Worm (Caenorhabditis elegans) whole organism, late embryonic: ENCODE measurements around the gene F40G9.8.

Experiments used
- F13H6.1 ChIP-seq: sonication (generic microtip); optimal IDR thresholded peaks from 2 replicates; lab custom pipeline; 2016; ENCODE audit warnings: missing genetic modification characterization, missing compliant biosample characterization
- K02D7.2 ChIP-seq: sonication (generic microtip); optimal IDR thresholded peaks from 2 replicates; lab custom pipeline; 2017; ENCODE audit warnings: mild to moderate bottlenecking, missing genetic modification characterization, missing compliant biosample characterization
- K09A11.1 ChIP-seq: sonication (generic microtip); optimal IDR thresholded peaks from 2 replicates; lab custom pipeline; 2017; ENCODE audit warnings: antibody characterized with exemption, mild to moderate bottlenecking, missing genetic modification characterization, missing compliant biosample characterization; ENCODE audit not compliant: insufficient read depth
- ahr-1 ChIP-seq: sonication (generic microtip); optimal IDR thresholded peaks from 2 replicates; lab custom pipeline; 2016; ENCODE audit warnings: missing genetic modification characterization, missing compliant biosample characterization
- ceh-14 ChIP-seq: sonication (generic microtip); optimal IDR thresholded peaks from 2 replicates; lab custom pipeline; 2016; ENCODE audit warnings: missing genotype, missing genetic modification characterization, missing compliant biosample characterization
- ceh-19 ChIP-seq: fragments of 200-800 bp; sonication (Bioruptor generic); optimal IDR thresholded peaks from 2 replicates; lab custom pipeline; 2018; ENCODE audit warnings: mild to moderate bottlenecking, missing genetic modification characterization, missing compliant biosample characterization
- ceh-2 ChIP-seq: sonication (generic microtip); optimal IDR thresholded peaks from 2 replicates; lab custom pipeline; 2016; ENCODE audit warnings: missing genotype, missing genetic modification characterization, missing compliant biosample characterization
- ceh-24 ChIP-seq: sonication (generic microtip); optimal IDR thresholded peaks from 2 replicates; lab custom pipeline; 2016; ENCODE audit warnings: mild to moderate bottlenecking, missing genetic modification characterization, missing compliant biosample characterization
- ceh-30 ChIP-seq: fragments of 150-350 bp; optimal IDR thresholded peaks from 2 replicates; lab custom pipeline; 2014; ENCODE audit warnings: missing biosample characterization, missing genetic modification characterization
- ceh-31 ChIP-seq: sonication (generic microtip); optimal IDR thresholded peaks from 2 replicates; lab custom pipeline; 2016; ENCODE audit warnings: missing genetic modification characterization, missing compliant biosample characterization
- ceh-48 ChIP-seq: sonication (generic microtip); optimal IDR thresholded peaks from 2 replicates; lab custom pipeline; 2016; ENCODE audit warnings: missing genetic modification characterization, inconsistent platforms, missing compliant biosample characterization
- ceh-6 ChIP-seq: fragments of 200-800 bp; sonication (Bioruptor generic); optimal IDR thresholded peaks from 2 replicates; lab custom pipeline; 2018; ENCODE audit warnings: mild to moderate bottlenecking, missing genetic modification characterization, missing compliant biosample characterization
- dmd-4 ChIP-seq: sonication (generic microtip); optimal IDR thresholded peaks from 2 replicates; lab custom pipeline; 2016; ENCODE audit warnings: borderline replicate concordance, missing genetic modification characterization, missing compliant biosample characterization
- elt-2 ChIP-seq: sonication (generic microtip); optimal IDR thresholded peaks from 2 replicates; lab custom pipeline; 2016; ENCODE audit warnings: missing genetic modification reagents, missing genetic modification characterization, missing compliant biosample characterization
- fkh-10 ChIP-seq: fragments of 150-350 bp; optimal IDR thresholded peaks from 2 replicates; lab custom pipeline; 2014; ENCODE audit warnings: missing biosample characterization, missing genetic modification reagents, missing genetic modification characterization
- hlh-13 ChIP-seq: fragments of 200-800 bp; sonication (Bioruptor generic); optimal IDR thresholded peaks from 2 replicates; lab custom pipeline; 2018; ENCODE audit warnings: mild to moderate bottlenecking, missing genetic modification characterization, missing compliant biosample characterization
- hlh-15 ChIP-seq: sonication (generic microtip); optimal IDR thresholded peaks from 2 replicates; lab custom pipeline; 2016; ENCODE audit warnings: missing genetic modification characterization, missing compliant biosample characterization
- hlh-30 ChIP-seq: sonication (generic microtip); optimal IDR thresholded peaks from 2 replicates; lab custom pipeline; 2017; ENCODE audit warnings: antibody characterized with exemption, missing genetic modification characterization, missing compliant biosample characterization; ENCODE audit not compliant: insufficient read depth
- hlh-6 ChIP-seq: sonication (generic microtip); optimal IDR thresholded peaks from 2 replicates; lab custom pipeline; 2016; ENCODE audit warnings: missing genotype, missing genetic modification characterization, missing compliant biosample characterization
- nhr-11 ChIP-seq: fragments of 150-350 bp; optimal IDR thresholded peaks from 2 replicates; lab custom pipeline; 2014; ENCODE audit warnings: missing biosample characterization, missing genetic modification characterization
- nhr-232 ChIP-seq: sonication (generic microtip); optimal IDR thresholded peaks from 2 replicates; lab custom pipeline; 2016; ENCODE audit warnings: missing genetic modification characterization, missing compliant biosample characterization
- pag-3 ChIP-seq: sonication (generic microtip); optimal IDR thresholded peaks from 2 replicates; lab custom pipeline; 2016; ENCODE audit warnings: missing compliant biosample characterization, missing genetic modification characterization, borderline replicate concordance
- pat-9 ChIP-seq: fragments of 200-800 bp; sonication (Bioruptor generic); optimal IDR thresholded peaks from 2 replicates; lab custom pipeline; 2018; ENCODE audit warnings: mild to moderate bottlenecking, missing genetic modification characterization, moderate library complexity, missing compliant biosample characterization
- pax-1 ChIP-seq: fragments of 150-350 bp; optimal IDR thresholded peaks from 2 replicates; lab custom pipeline; 2014; ENCODE audit warnings: missing biosample characterization, missing genetic modification characterization
- pha-2 ChIP-seq: sonication (generic microtip); optimal IDR thresholded peaks from 2 replicates; lab custom pipeline; 2017; ENCODE audit warnings: mild to moderate bottlenecking, missing genetic modification characterization, missing compliant biosample characterization
- pha-4 ChIP-seq: fragments of 150-350 bp; optimal IDR thresholded peaks from 2 replicates; lab custom pipeline; 2018; ENCODE audit warnings: missing biosample characterization, missing genetic modification reagents, missing genetic modification characterization
- sox-4 ChIP-seq: sonication (generic microtip); optimal IDR thresholded peaks from 2 replicates; lab custom pipeline; 2017; ENCODE audit warnings: mild to moderate bottlenecking, missing genetic modification characterization, inconsistent platforms, missing compliant biosample characterization
- syd-9 ChIP-seq: sonication (generic microtip); optimal IDR thresholded peaks from 2 replicates; lab custom pipeline; 2016; ENCODE audit warnings: mild to moderate bottlenecking, missing genetic modification characterization, moderate library complexity, missing compliant biosample characterization
- tbx-7 ChIP-seq: sonication (generic microtip); optimal IDR thresholded peaks from 2 replicates; lab custom pipeline; 2016; ENCODE audit warnings: missing genotype, missing genetic modification characterization, missing compliant biosample characterization
- unc-42 ChIP-seq: sonication (generic microtip); optimal IDR thresholded peaks from 2 replicates; lab custom pipeline; 2016; ENCODE audit warnings: missing genotype, missing genetic modification characterization, missing compliant biosample characterization
- unc-55 ChIP-seq: sonication (generic microtip); optimal IDR thresholded peaks from 2 replicates; lab custom pipeline; 2017; ENCODE audit warnings: missing biosample characterization, missing genetic modification reagents, missing genetic modification characterization
- unc-86 ChIP-seq: sonication (generic microtip); optimal IDR thresholded peaks from 2 replicates; lab custom pipeline; 2016; ENCODE audit warnings: missing genetic modification characterization, missing compliant biosample characterization
- zip-5 ChIP-seq: sonication (generic microtip); optimal IDR thresholded peaks from 2 replicates; lab custom pipeline; 2016; ENCODE audit warnings: missing genetic modification characterization, missing compliant biosample characterization

F40G9.8 gene

ce11 chrIII:164775-165174, at the start of gene F40G9.8:
F40G9.8 (minus strand) TSS chrIII:164875.
- no peak for TF ChIP-seq pax-1
- TF ChIP-seq ceh-2 (tag; lab: Kevin White, UChicago), result no peak
- no peak for TF ChIP-seq dmd-4 (tag; lab: Kevin White, UChicago)
- TF ChIP-seq F13H6.1 (tag; lab: Kevin White, UChicago), result no peak
- no peak for TF ChIP-seq ceh-31 (tag; lab: Kevin White, UChicago)
- no peak for TF ChIP-seq fkh-10 (GFP tag; lab: Kevin White, UChicago)
- no peak for TF ChIP-seq syd-9 (tag; lab: Kevin White, UChicago)
- no peak for TF ChIP-seq K02D7.2
- no peak for TF ChIP-seq ahr-1 (tag; lab: Kevin White, UChicago)
- no peak for TF ChIP-seq hlh-15 (tag; lab: Kevin White, UChicago)
- TF ChIP-seq unc-86, result no peak
- TF ChIP-seq sox-4, result no peak
- TF ChIP-seq elt-2 (tag; lab: Kevin White, UChicago), result no peak
- no peak for TF ChIP-seq ceh-19 (GFP tag; lab: Kevin White, UChicago)
- no peak for TF ChIP-seq hlh-6

- TF ChIP-seq syd-9 (tag; lab: Kevin White, UChicago), result no peak
- TF ChIP-seq unc-42 (tag; lab: Kevin White, UChicago), result peak; percentile 65
These were observed 46.7 kb upstream of the F40G9.8 start for ce11 chrIII:211387-211786.

- no peak for TF ChIP-seq K02D7.2
- TF ChIP-seq ceh-6 (GFP tag; lab: Kevin White, UChicago), result no peak
- no peak for TF ChIP-seq ceh-30 (tag; lab: Kevin White, UChicago)
- TF ChIP-seq pha-4 (tag; lab: Kevin White, UChicago), result no peak
- TF ChIP-seq hlh-13 (GFP tag; lab: Kevin White, UChicago), result no peak
- no peak for TF ChIP-seq tbx-7 (tag; lab: Kevin White, UChicago)
- TF ChIP-seq nhr-11 (tag; lab: Kevin White, UChicago), result no peak
- TF ChIP-seq ceh-48, result no peak
- no peak for TF ChIP-seq syd-9 (tag; lab: Kevin White, UChicago)
- TF ChIP-seq hlh-30 (tag; lab: Kevin White, UChicago), result no peak
- no peak for TF ChIP-seq ceh-24 (tag; lab: Kevin White, UChicago)
- no peak for TF ChIP-seq pha-2
- no peak for TF ChIP-seq ceh-14 (tag; lab: Kevin White, UChicago)
- TF ChIP-seq pat-9 (tag; lab: Kevin White, UChicago), result no peak
- no peak for TF ChIP-seq unc-55 (GFP tag; lab: Kevin White, UChicago)
- no peak for TF ChIP-seq nhr-232 (tag; lab: Kevin White, UChicago)
- TF ChIP-seq K09A11.1 (tag; lab: Kevin White, UChicago), result no peak
- TF ChIP-seq zip-5 (tag; lab: Kevin White, UChicago), result no peak
These were observed 45.0 kb upstream of the F40G9.8 start, which contains the start of gene klp-20 for ce11 chrIII:209695-210091. klp-20 (plus strand) TSS chrIII:209992.

ce11 chrIII:208793-209694, 44.4 kb upstream of the F40G9.8 start:
- TF ChIP-seq pha-2 (no peak), fkh-10 (GFP tag; lab: Kevin White, UChicago) (peak; percentile 72), ceh-31 (tag; lab: Kevin White, UChicago) (peak; percentile 31), unc-42 (tag; lab: Kevin White, UChicago) (peak; percentile 95), unc-55 (GFP tag; lab: Kevin White, UChicago) (peak; percentile 59), ceh-2 (tag; lab: Kevin White, UChicago) (no peak)

ce11 chrIII:207023-207422, 42.3 kb upstream of the F40G9.8 start, which contains the start of gene W10C4.1:
W10C4.1 (minus strand) TSS chrIII:207123.
- TF ChIP-seq ceh-2 (tag; lab: Kevin White, UChicago) (no peak), nhr-11 (tag; lab: Kevin White, UChicago) (no peak), zip-5 (tag; lab: Kevin White, UChicago) (no peak), ceh-31 (tag; lab: Kevin White, UChicago) (no peak), pag-3 (tag; lab: Kevin White, UChicago) (no peak)
